Worm (Caenorhabditis elegans): ENCODE measurements around the gene bath-5.
"Not testable (repeated sequence)": the region's sequence is repeated elsewhere in the genome, so short reads cannot be mapped to it uniquely, and the experiment has no call there.

Gene bath-5

DNA sequence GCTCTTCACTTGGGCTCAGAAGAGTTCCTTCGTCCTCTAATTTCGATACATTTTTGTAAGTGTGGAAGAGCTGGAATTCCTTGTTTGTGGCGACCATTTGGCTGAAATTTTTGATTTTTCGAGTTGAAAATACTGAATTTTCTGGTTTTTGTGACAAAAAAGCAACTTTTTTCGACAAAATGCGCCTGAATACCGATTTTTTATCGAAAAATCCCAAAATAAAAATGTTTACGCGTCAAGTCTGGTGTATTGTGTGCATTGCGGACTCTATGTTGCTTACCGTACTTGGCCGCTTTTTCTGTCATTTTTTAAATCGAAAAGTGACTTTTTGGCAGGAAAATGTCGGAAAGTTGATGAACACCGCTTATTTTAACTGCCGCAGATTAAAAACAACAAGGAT, 1.4 kb downstream of the bath-5 start, which contains the start of gene bath-3:
Gene bath-3 (minus strand): TSS at position 101 of the 400 bp plus-strand sequence.
- no peak for TF ChIP-seq unc-62 (GFP tag; optimal IDR thresholded peaks at IDR 0.05)

DNA sequence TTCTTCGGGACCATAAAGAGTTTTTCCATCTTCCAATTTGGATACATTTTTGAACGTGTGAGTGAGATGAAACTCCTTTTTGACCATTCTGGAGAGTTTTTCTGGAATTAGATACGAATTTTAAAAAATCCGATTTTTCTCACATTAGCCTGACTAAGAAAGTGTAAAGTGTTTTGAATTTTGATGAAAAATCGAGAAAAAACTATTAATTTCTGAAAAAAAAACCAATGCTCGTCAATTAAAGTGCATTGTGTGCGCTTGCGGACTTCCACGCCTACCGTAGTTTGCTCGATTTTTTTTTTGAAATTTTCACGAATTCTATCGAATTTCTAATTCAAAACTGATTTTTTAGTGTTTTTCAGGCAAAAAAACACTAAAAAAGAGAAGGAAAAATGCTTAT, 3.0 kb downstream of the bath-5 start, which contains the start of gene bath-1:
Gene bath-1 (minus strand): TSS at position 101 of the 400 bp plus-strand sequence.
- no peak for TF ChIP-seq unc-62 (GFP tag; optimal IDR thresholded peaks at IDR 0.05)

DNA sequence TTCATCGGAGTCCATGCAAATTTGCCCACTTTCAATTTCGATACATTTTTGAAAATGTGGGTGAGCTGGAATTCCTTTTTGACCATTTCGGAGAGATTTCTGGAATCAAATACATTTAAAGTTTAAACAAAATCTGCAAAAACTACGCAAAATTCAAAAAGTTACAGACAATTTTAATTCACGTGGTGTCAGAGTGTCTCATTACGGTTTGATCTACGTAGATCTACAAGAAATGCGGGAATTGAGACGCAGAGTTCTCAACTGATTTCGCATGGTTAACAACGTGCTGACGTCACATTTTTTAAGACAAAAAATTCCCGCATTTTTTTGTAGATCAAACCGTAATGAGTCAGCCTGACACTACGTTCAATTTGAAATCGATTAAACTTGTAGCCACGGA, 5.2 kb downstream of the bath-5 start, which contains the start of gene bath-21:
Gene bath-21 (minus strand): TSS at position 101 of the 400 bp plus-strand sequence.
- TF ChIP-seq unc-62 (GFP tag; optimal IDR thresholded peaks at IDR 0.05): no peak

DNA sequence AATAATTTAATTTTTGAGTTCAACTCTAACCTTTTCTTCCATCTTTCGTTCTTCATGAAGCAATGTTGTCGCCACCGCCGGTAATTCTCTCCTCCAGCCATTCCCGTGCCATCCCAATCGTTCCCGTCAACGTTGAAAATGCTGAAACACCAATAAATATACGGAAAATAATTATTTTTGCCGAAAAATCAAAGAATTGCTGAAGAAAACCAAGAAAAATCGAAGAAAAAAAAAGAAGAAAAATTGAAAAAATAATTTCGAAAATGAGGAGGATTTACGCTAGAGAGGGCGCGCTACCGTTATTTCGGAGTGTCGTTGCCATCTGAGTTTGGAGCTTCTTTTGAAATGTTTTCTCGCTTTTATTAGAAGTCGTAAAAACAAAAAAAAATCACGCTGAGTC, 8.2 kb downstream of the bath-5 start, which contains the start of gene cya-2:
Gene cya-2 (minus strand): TSS at position 101 of the 400 bp plus-strand sequence.
- not testable (repeated sequence) for TF ChIP-seq unc-62 (GFP tag; optimal IDR thresholded peaks at IDR 0.05)

DNA sequence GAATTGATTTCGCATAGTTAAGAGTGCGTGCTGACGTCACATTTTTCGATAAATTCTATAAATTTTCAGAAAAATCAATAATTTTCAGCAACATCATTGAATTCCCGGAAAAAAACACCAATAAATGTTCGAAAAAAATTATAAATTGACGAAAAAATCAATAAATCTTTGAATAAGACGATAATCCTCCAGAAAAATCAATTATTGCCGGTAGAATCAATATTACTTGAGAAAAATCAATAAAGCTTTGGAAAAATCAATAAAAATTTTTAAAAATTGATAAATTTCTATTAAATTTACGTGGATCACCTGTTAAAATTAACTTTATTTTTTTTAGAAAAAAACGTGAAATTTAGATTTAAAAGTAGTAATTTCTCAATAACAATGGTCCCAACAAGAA, 17.9 kb downstream of the bath-5 start:
- TF ChIP-seq unc-62 (GFP tag; optimal IDR thresholded peaks at IDR 0.05): no peak

DNA sequence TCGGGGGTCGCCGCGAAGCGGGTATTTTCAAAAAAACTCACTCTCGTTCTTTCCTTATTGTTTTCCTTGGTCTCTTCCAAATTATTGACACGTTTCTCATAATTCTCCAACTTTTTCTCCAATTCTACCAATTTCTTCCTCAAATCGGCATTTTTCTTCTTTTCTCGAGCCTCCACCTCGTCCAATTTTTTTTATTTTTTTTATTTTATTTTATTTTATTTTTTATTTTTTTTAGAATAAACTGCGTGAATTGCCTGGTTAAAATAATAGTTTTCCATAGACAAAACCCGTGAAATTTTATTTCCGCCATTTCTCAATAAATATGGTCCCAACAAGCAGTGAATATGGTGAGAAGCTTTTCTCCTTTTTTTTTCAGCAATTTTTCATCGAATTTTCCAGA, 19.1 kb downstream of the bath-5 start, which contains the start of gene F59H6.15:
Gene F59H6.15 (plus strand): TSS at position 301 of the 400 bp plus-strand sequence.
- TF ChIP-seq unc-62 (GFP tag; optimal IDR thresholded peaks at IDR 0.05): no peak

DNA sequence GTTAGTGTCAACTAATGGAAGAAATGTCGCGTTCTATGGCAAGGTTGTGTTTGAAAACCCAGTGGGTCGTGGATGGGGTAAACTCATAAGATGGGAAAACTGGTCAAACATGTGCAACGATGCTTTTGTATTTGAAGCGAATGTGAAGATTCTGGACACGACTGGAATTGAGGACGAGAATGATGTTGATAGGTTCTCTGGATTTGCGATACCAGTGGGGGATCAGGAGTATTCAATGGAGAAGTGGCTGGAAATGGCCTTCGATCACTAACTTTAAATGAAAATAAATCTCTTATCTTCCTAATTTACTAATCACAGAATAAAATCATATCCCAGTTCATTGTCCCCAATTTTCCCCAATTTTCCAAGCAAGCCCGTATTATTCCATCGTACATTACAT, 20.6 kb downstream of the bath-5 start:
- TF ChIP-seq unc-62 (GFP tag; optimal IDR thresholded peaks at IDR 0.05): no peak

DNA sequence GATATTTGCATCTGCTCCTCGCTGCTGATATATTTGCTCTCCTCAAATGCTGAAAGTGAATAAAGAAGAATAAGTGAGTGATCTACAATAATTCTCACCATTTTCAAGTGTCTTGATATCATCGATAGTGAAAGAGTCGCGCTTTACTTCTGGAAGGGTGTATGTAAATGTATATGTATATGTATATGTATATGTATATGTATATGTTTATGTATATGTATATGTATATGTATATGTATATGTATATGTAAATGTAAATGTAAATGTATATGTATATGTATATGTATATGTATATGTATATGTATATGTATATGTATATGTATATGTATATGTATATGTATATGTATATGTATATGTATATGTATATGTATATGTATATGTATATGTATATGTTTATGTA, 31.0 kb downstream of the bath-5 start, which contains the start of gene ceh-84:
Gene ceh-84 (minus strand): TSS at position 101 of the 400 bp plus-strand sequence.
- TF ChIP-seq unc-62 (GFP tag; optimal IDR thresholded peaks at IDR 0.05): not testable (repeated sequence)

DNA sequence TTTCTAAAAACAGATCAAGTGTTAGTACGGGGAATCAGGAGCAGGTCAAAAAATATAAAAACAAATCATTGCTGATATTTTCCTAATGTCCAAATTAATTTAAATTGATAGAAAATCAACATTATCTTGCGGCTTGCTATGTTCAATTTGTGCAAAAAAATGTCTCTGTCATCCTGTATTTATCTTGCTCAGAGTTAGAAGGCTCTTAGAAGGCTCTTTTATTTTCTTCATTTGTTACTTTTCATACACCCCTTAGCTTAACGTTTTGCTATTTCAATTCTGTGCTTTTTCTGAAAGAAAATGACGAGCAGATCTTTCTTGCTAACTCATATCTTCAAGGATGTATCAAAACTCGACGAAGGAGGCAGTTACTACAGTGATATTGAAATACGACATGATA, 33.2 kb downstream of the bath-5 start, which contains the start of gene math-19:
Gene math-19 (plus strand): TSS at position 301 of the 400 bp plus-strand sequence.
- not testable (repeated sequence) for TF ChIP-seq unc-62 (GFP tag; optimal IDR thresholded peaks at IDR 0.05)

DNA sequence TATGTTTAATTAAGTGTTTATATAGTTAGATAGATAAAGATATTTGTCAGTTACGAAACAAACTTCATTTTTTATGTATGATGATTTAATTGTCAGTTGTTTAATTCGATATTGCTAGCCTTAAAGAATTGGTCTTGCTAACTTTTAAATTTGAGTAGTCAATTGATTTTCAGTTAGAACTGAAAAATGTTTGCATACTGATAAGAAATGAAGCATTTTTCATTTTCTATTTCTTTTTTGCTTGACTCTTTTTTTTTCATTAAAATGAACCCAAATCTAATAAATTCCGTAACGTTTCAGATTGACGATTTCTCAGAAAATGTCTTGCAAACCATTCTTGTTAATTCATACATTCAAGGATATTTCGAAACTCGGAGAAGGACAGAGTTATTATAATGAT, 35.5 kb downstream of the bath-5 start, which contains the start of gene math-20:
Gene math-20 (plus strand): TSS at position 301 of the 400 bp plus-strand sequence.
- TF ChIP-seq unc-62 (GFP tag; optimal IDR thresholded peaks at IDR 0.05): no peak

DNA sequence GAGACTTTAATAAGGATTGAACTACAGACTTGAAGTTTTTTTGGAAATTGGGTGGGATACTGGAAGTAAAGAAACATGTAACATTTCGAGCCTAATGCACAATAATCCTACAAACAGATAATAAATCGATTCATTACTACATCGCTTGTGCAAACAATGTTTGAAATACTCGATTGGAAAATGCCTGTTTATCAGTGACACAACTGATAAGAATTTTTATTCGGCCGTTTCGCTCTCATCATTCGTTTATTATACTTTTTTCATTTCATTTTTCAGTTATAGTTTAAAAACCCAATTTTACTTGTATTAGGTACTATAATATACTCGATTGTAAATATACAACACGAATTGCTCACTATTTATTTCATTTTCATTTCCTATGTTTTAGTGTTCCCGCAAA, 36.0 kb downstream of the bath-5 start:
- TF ChIP-seq unc-62 (GFP tag; optimal IDR thresholded peaks at IDR 0.05): no peak

DNA sequence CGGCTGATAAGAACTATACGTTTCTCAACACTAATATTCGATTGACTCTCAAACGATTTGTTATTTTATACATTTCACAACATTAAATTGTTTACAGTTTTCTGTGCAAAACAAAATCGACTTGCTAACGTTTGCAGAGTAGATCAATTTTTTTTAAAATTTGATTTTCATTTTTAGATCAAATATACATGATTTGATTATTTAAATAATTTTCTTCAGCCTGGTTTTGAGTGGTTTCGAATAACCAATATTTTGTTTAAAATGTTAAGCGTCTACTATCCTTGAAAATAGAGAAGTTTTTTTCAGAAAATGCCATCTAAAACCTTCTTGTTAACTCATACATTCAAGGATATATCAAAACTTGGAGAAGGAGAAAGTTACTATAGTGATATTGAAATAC, 38.0 kb downstream of the bath-5 start, which contains the start of gene math-21:
Gene math-21 (plus strand): TSS at position 301 of the 400 bp plus-strand sequence.
- TF ChIP-seq unc-62 (GFP tag; optimal IDR thresholded peaks at IDR 0.05): no peak

DNA sequence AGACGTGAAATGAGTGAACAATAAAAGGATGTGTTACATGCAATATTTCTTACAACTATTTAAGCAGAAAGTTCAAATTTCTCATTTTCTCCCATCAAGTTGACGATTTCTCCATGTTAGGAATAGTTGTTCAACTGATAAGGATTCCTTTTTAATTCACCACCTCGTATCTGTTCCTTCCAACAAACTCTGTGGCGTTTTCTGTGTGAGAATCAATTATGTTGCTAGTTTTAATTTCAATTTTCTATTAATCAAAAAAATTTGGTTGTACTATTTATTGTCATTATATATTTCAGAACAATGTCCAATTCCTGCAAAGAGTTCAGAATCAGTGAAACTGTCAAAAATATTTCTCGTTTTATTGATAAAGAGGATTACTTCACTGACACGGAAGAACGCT, 42.7 kb downstream of the bath-5 start, which contains the start of gene math-44:
Gene math-44 (plus strand): TSS at position 301 of the 400 bp plus-strand sequence.
- TF ChIP-seq unc-62 (GFP tag; optimal IDR thresholded peaks at IDR 0.05): no peak

DNA sequence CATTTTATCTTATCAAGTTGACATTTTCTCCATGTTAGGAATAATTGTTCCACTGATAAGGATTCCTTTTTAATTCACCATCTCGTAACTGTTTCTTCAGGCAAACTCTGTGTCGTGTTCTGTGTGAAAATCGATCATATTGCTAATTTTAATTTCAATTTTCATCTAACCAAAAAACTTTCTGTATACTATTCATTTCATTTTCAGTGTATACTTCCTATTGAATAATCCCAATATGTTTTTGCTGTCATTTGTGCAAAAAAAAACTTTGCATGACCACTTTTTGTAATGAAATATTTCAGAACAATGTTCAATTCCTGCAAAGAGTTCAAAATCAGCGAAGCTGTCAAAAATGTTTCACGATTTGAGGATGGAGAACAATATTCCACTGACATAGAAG, 44.8 kb downstream of the bath-5 start, which contains the start of gene Y16E11A.4:
Gene Y16E11A.4 (plus strand): TSS at position 301 of the 400 bp plus-strand sequence.
- no peak for TF ChIP-seq unc-62 (GFP tag; optimal IDR thresholded peaks at IDR 0.05)
